Worm (Caenorhabditis elegans): ENCODE data around the gene irld-42.
"Not testable (repeated sequence)": the region's sequence is repeated elsewhere in the genome, so short reads cannot be mapped to it uniquely, and the experiment has no call there.

The irld-42 gene

DNA sequence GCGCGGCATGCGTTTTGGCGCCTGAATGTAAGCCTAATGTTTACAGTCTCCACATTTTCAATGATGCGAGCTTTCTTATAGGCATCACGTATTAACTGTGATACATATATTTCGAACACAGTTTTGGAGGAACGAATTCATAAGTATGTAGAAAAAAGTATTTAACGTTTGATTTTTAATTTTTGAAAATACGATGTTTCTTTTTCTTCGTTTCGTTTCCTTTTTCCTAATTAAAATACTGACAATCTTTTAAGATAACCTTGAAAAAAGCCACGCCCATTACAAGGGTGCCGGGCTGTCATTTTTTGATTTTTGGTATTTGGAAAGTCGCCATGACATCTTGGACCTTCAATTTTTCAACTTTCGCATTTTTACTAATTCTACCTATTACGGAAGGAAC, 3.4 kb upstream of the irld-42 start, which contains the start of gene K04F1.9:
TSS of gene K04F1.9 (plus strand) at position 301 of the 400 bp plus-strand sequence.
- TF ChIP-seq ref-1 (GFP tag; conservative IDR thresholded peaks at IDR 0.05) (no peak), klf-2 (GFP tag; conservative IDR thresholded peaks at IDR 0.05) (no peak), ztf-29 (GFP tag; IDR thresholded peaks at IDR 0.05) (no peak), ztf-23 (GFP tag; IDR thresholded peaks at IDR 0.05) (no peak), flt-1 (GFP tag; IDR thresholded peaks at IDR 0.05) (no peak), T22C8.4 (GFP tag; IDR thresholded peaks at IDR 0.05) (no peak), cog-1 (tag; optimal IDR thresholded peaks at IDR 0.05) (no peak), med-1 (GFP tag; optimal IDR thresholded peaks at IDR 0.05; ENCODE audit: insufficient read depth) (no peak), tab-1 (GFP tag; IDR thresholded peaks at IDR 0.05) (no peak)

DNA sequence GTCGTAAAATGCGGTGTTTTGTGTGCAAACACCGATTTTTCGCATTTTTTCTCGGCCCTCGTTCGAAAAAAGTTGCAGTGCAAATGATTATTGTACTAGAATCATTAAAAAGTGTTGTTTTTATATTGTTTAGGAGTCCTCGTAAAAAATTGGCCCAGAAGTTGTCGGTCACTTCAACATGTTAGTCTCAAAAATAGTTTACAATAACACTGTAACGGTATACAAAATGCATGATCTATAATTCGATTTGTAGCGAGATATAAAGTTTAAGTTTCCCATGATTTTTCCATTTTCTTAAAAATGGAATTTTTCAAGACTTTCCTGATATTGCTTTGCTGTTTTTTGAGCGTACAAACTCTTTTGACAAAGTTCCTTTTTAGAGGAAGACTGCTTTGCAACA, 1.4 kb upstream of the irld-42 start, which contains the start of gene K04F1.8:
TSS of gene K04F1.8 (plus strand) at position 301 of the 400 bp plus-strand sequence.
- no peak for TF ChIP-seq flt-1 (GFP tag; IDR thresholded peaks at IDR 0.05)
- no peak for TF ChIP-seq cog-1 (tag; optimal IDR thresholded peaks at IDR 0.05)
- TF ChIP-seq T22C8.4 (GFP tag; IDR thresholded peaks at IDR 0.05) = no peak
- TF ChIP-seq ztf-29 (GFP tag; IDR thresholded peaks at IDR 0.05) = no peak
- no peak for TF ChIP-seq ref-1 (GFP tag; conservative IDR thresholded peaks at IDR 0.05)
- TF ChIP-seq ztf-23 (GFP tag; IDR thresholded peaks at IDR 0.05) = no peak
- TF ChIP-seq tab-1 (GFP tag; IDR thresholded peaks at IDR 0.05) = no peak
- TF ChIP-seq klf-2 (GFP tag; conservative IDR thresholded peaks at IDR 0.05) = no peak
- TF ChIP-seq med-1 (GFP tag; optimal IDR thresholded peaks at IDR 0.05; ENCODE audit: insufficient read depth) = no peak

DNA sequence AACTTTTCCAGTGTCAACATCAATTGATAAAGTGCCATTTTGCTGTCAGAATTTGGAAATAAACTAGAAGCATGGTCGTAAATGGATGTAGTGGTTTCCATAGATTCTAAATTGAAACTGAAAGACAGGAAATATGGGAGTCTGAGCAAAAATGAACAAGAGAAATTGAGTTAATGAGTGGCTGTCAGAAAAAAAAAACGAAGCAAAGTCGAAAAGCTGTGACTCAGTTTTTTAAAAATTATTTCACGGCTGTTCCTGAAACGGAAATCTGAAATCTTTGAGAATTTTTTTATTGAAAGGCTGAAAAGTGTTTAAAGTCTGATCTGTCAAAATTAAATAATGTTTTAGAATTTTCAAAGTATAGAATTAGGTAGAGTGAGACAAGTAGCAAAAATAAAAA, 9.9 kb downstream of the irld-42 start, which contains the start of gene srw-98:
TSS of gene srw-98 (minus strand) at position 101 of the 400 bp plus-strand sequence.
- TF ChIP-seq tab-1 (GFP tag; IDR thresholded peaks at IDR 0.05) = no peak
- no peak for TF ChIP-seq T22C8.4 (GFP tag; IDR thresholded peaks at IDR 0.05)
- no peak for TF ChIP-seq ztf-23 (GFP tag; IDR thresholded peaks at IDR 0.05)
- TF ChIP-seq flt-1 (GFP tag; IDR thresholded peaks at IDR 0.05) = no peak
- TF ChIP-seq med-1 (GFP tag; optimal IDR thresholded peaks at IDR 0.05; ENCODE audit: insufficient read depth) = no peak
- no peak for TF ChIP-seq ztf-29 (GFP tag; IDR thresholded peaks at IDR 0.05)
- TF ChIP-seq ref-1 (GFP tag; conservative IDR thresholded peaks at IDR 0.05) = no peak
- TF ChIP-seq klf-2 (GFP tag; conservative IDR thresholded peaks at IDR 0.05) = no peak
- TF ChIP-seq cog-1 (tag; optimal IDR thresholded peaks at IDR 0.05) = no peak

DNA sequence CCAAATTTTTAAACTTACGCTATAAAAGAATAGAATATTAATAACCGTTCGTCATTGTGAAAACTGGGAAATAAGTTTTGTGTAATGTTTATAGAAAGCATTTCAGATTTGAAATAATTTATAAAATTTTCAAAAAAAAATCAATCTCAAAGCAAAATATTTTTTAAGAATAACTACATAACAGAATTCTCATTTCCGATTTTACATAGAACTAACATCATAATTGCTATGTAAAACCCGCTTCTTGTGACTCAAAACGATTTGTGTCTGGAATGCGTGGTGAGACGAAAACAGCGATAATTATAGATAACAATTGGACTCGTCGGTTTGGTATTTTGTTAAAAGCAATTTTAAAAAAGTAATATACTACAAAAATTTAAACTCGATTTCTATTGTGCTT, 12.5 kb downstream of the irld-42 start, which contains the start of gene srw-91:
TSS of gene srw-91 (minus strand) at position 101 of the 400 bp plus-strand sequence.
- TF ChIP-seq med-1 (GFP tag; optimal IDR thresholded peaks at IDR 0.05; ENCODE audit: insufficient read depth) (no peak), klf-2 (GFP tag; conservative IDR thresholded peaks at IDR 0.05) (no peak)

DNA sequence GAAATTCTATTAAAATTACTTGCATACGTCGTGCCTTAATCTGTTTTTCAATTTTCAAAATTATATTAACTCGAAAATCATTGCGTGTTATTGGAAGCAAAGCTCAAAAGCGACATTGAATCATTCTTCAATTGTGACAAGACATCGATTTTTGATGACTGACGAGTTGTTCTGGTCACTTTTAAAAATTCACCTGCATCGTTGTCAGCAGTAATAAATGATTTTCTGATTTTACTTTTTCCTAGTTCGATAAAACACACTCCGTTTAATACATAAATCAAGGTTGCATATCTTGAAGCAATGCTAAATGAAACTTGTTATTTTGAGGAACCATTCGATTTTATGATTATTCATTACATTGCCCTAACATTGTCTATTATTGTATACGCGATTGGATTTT, 14.0 kb downstream of the irld-42 start, which contains the start of gene srh-3:
TSS of gene srh-3 (plus strand) at position 301 of the 400 bp plus-strand sequence.
- TF ChIP-seq T22C8.4 (GFP tag; IDR thresholded peaks at IDR 0.05) (no peak), flt-1 (GFP tag; IDR thresholded peaks at IDR 0.05) (no peak), ref-1 (GFP tag; conservative IDR thresholded peaks at IDR 0.05) (no peak), med-1 (GFP tag; optimal IDR thresholded peaks at IDR 0.05; ENCODE audit: insufficient read depth) (no peak), tab-1 (GFP tag; IDR thresholded peaks at IDR 0.05) (no peak), cog-1 (tag; optimal IDR thresholded peaks at IDR 0.05) (no peak), ztf-23 (GFP tag; IDR thresholded peaks at IDR 0.05) (no peak), ztf-29 (GFP tag; IDR thresholded peaks at IDR 0.05) (no peak)

DNA sequence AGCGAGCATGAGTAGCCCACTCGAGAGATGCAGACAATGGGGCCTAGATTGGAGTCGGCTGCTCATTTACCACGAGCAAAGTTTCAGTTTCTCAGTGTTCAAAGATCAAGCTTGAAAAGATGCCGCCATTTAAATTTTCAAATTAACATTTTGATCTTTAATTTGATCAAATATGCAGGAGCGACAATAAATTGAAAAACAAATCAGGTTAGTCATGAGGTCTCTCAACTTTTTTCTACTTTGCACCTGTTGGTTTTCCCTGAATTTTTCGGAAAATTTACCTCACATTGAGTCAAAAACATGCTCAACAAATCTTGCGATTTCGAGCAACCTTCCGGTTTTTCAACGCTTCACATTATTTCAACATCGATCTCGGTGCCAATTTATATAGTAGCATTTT, 17.0 kb downstream of the irld-42 start, which contains the start of gene srh-5:
TSS of gene srh-5 (plus strand) at position 301 of the 400 bp plus-strand sequence.
- no peak for TF ChIP-seq cog-1 (tag; optimal IDR thresholded peaks at IDR 0.05)

DNA sequence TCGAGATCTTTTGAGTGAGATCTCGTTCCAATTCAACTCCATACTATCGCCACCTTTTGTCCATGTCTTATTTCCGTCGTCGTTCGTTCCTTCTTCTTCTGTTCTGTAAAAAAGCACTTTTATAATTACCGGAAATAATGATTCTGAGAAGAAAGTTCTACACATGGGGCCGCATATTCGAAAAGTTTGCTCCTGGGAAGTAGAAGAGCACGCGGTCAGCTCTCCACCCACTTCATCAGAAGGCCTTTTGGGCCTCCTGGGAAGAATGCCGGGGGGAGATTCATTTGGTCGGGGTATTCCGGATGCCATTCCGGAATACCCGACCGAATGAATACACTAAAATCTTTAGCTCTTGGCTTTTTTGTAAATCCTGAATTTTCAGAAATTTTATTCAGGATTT, 24.2 kb downstream of the irld-42 start, which contains the start of gene Y46H3C.5:
TSS of gene Y46H3C.5 (minus strand) at position 2 of the 400 bp plus-strand sequence.
- TF ChIP-seq klf-2 (GFP tag; conservative IDR thresholded peaks at IDR 0.05); ref-1 (GFP tag; conservative IDR thresholded peaks at IDR 0.05); med-1 (GFP tag; optimal IDR thresholded peaks at IDR 0.05; ENCODE audit: insufficient read depth): not testable (repeated sequence)

DNA sequence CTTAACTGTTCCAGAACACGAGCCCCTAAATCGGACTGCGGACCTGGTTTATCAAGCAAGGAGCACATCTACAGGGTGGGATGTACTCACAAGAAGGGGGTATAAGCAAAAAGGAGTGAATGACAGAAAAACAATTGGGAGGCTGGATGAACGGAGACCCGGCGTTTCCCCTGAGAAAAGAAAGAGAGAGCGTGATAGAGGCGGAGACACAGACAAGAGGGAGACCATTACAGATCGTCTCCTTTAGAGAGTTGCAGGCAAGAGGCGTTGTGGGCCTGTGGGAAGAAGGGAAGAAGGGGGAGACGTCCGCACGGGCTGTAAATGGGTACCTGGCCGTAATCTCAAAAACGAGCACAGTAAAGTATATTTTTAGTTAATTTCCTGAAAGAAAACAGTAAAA, 25.6 kb downstream of the irld-42 start, which contains the start of gene Y46H3C.7:
TSS of gene Y46H3C.7 (minus strand) at position 147 of the 400 bp plus-strand sequence.
- not testable (repeated sequence) for TF ChIP-seq ref-1 (GFP tag; conservative IDR thresholded peaks at IDR 0.05); cog-1 (tag; optimal IDR thresholded peaks at IDR 0.05); tab-1 (GFP tag; IDR thresholded peaks at IDR 0.05)

DNA sequence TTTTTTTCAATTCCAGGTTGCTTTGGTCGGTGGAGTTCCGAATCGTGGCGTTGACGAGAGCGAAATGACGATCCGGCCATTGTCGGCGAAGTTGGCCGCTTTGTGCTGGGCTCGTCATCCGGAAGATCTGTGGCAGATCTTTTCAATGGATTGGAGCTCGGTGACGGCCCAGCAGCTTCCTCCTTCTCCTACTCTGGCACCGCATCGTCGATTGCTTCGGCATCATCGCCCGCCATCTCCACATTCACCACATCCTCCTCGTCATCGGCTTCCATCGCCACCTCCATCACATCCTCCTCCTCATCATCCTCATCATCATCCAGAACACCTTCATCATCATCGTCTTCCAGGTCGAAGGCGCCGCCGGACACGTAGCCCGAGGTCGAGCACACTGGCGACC, 30.1 kb downstream of the irld-42 start:
- TF ChIP-seq ref-1 (GFP tag; conservative IDR thresholded peaks at IDR 0.05) (no peak), med-1 (GFP tag; optimal IDR thresholded peaks at IDR 0.05; ENCODE audit: insufficient read depth) (no peak), ztf-23 (GFP tag; IDR thresholded peaks at IDR 0.05) (no peak), klf-2 (GFP tag; conservative IDR thresholded peaks at IDR 0.05) (no peak), T22C8.4 (GFP tag; IDR thresholded peaks at IDR 0.05) (no peak), cog-1 (tag; optimal IDR thresholded peaks at IDR 0.05) (no peak), ztf-29 (GFP tag; IDR thresholded peaks at IDR 0.05) (no peak), flt-1 (GFP tag; IDR thresholded peaks at IDR 0.05) (no peak), tab-1 (GFP tag; IDR thresholded peaks at IDR 0.05) (no peak)

DNA sequence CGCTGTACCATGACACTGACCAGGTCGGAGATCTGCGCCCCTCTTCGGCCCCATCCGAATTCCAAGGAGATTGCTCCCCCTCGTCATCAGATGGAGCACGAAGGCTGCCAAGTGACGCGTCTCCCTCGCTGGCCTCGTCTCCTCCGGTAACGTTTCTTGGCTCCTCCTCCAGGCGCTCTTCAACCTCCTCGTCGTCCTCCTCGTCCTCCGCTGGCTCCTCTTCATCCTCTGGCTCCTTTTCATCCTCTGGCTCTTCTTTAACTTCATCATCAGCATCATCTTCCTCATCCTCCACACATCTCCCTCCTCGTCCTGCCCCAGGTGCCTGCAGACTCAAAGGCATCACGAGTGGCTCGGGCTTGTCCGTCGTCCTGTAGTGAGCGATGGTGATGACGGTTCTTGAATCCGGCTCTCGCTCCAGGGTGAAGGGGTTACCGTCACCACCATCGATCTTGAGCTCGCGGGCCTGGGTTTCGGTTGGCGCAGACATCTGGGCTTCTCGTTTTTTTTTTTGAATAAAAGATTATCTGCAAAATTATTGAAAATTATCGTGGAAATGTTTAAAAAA, 31.0 kb downstream of the irld-42 start:
- TF ChIP-seq ztf-23 (GFP tag; IDR thresholded peaks at IDR 0.05) (no peak), ztf-29 (GFP tag; IDR thresholded peaks at IDR 0.05) (no peak), klf-2 (GFP tag; conservative IDR thresholded peaks at IDR 0.05) (no peak), tab-1 (GFP tag; IDR thresholded peaks at IDR 0.05) (peak; percentile 59; the same call in 1 of the 2 replicates)
